Fruit fly (Drosophila melanogaster) whole organism, embryonic: ENCODE data around the gene Sirt4.

Source experiments
- CG14441 ChIP-seq: fragments of 200-800 bp; sonication (Bioruptor generic); IDR thresholded peaks from 2 replicates; pipeline ENCODE4 v1.3.6; 2022; ENCODE audit warnings: missing biosample characterization, missing genetic modification characterization
- CG15073 ChIP-seq: fragments of 200-800 bp; sonication (Bioruptor generic); optimal IDR thresholded peaks from 2 replicates; lab custom pipeline; 2016; ENCODE audit warnings: missing biosample characterization, missing genetic modification characterization
- CG6813 ChIP-seq: fragments of 200-800 bp; sonication (Bioruptor generic); optimal IDR thresholded peaks from 2 replicates; lab custom pipeline; 2017; ENCODE audit warnings: missing biosample characterization, missing genetic modification characterization, mild to moderate bottlenecking, moderate library complexity, missing genetic modification reagents
- Sry-δ ChIP-seq: fragments of 200-800 bp; sonication (Bioruptor generic); optimal IDR thresholded peaks from 2 replicates; lab custom pipeline; 2016; ENCODE audit warnings: missing biosample characterization, missing genetic modification characterization
- peb ChIP-seq: fragments of 200-800 bp; sonication (Bioruptor generic); IDR thresholded peaks from 2 replicates; pipeline ENCODE4 v1.3.6; 2022; ENCODE audit warnings: missing biosample characterization, missing genetic modification characterization
- pfk ChIP-seq: fragments of 200-800 bp; sonication (Bioruptor generic); optimal IDR thresholded peaks from 2 replicates; lab custom pipeline; 2018; ENCODE audit warnings: missing biosample characterization, mild to moderate bottlenecking, missing genetic modification characterization, moderate library complexity

dm6 chrX:5662761-5663160 lies 3.0 kb downstream of the Sirt4 start, which contains the start of gene OtopLc:
- TF ChIP-seq pfk = no peak
- no peak for TF ChIP-seq peb (GFP tag; lab: Robert Waterston, UW)
- no peak for TF ChIP-seq Sry-δ (GFP tag; lab: Kevin White, UChicago)
- no peak for TF ChIP-seq CG6813 (GFP tag; lab: Kevin White, UChicago)
- TF ChIP-seq CG15073 (GFP tag; lab: Kevin White, UChicago) = no peak
- TF ChIP-seq CG14441 = no peak
